Worm (Caenorhabditis elegans) whole organism, young adult: ENCODE measurements around the gene T04A8.7.

ENCODE experiments used
- B0336.3 ChIP-seq: fragments of 200-800 bp; sonication (Bioruptor generic); IDR thresholded peaks from 2 replicates; pipeline ENCODE4 v1.3.6; 2022; ENCODE audit warnings: missing genetic modification characterization, missing compliant biosample characterization
- C17E4.6 ChIP-seq: fragments of 200-800 bp; sonication (Bioruptor generic); IDR thresholded peaks from 2 replicates; pipeline ENCODE4 v1.3.6; 2022; ENCODE audit warnings: missing genetic modification reagents, missing genetic modification characterization, missing compliant biosample characterization
- F10E7.11 ChIP-seq: sonication (generic microtip); optimal IDR thresholded peaks from 2 replicates; lab custom pipeline; 2017; ENCODE audit warnings: mild to moderate bottlenecking, missing genetic modification characterization, moderate library complexity, missing compliant biosample characterization
- F22D6.2 ChIP-seq: sonication (generic microtip); optimal IDR thresholded peaks from 2 replicates; lab custom pipeline; 2016; ENCODE audit warnings: mild to moderate bottlenecking, missing genetic modification characterization, missing compliant biosample characterization
- F49E8.2 ChIP-seq: sonication (generic microtip); optimal IDR thresholded peaks from 3 replicates; lab custom pipeline; 2017; ENCODE audit warnings: missing genetic modification characterization, mild to moderate bottlenecking, missing compliant biosample characterization, antibody characterized with exemption, moderate library complexity; ENCODE audit not compliant: insufficient read depth
- F55B11.4 ChIP-seq: sonication (generic microtip); optimal IDR thresholded peaks from 2 replicates; lab custom pipeline; 2016; ENCODE audit warnings: missing compliant biosample characterization, missing genetic modification characterization, borderline replicate concordance; ENCODE audit not compliant: insufficient read depth
- Y67H2A.10 ChIP-seq: fragments of 200-800 bp; sonication (Bioruptor generic); conservative IDR thresholded peaks from 2 replicates; pipeline ENCODE4 v1.3.6; 2022; ENCODE audit warnings: missing genetic modification reagents, missing genetic modification characterization, missing compliant biosample characterization
- Y95B8A.8 ChIP-seq: fragments of 200-800 bp; sonication (Bioruptor generic); IDR thresholded peaks from 2 replicates; pipeline ENCODE4 v1.3.6; 2022; ENCODE audit warnings: missing genetic modification reagents, missing genetic modification characterization, missing compliant biosample characterization
- aptf-2 ChIP-seq: fragments of 200-800 bp; sonication (Bioruptor generic); conservative IDR thresholded peaks from 2 replicates; pipeline ENCODE4 v1.3.6; 2022; ENCODE audit warnings: missing genetic modification reagents, missing genetic modification characterization, missing compliant biosample characterization
- athp-1 ChIP-seq: sonication (generic microtip); optimal IDR thresholded peaks from 2 replicates; lab custom pipeline; 2017; ENCODE audit warnings: mild to moderate bottlenecking, missing genetic modification characterization, missing compliant biosample characterization
- attf-6 ChIP-seq: fragments of 200-800 bp; sonication (Bioruptor generic); IDR thresholded peaks from 2 replicates; pipeline ENCODE4 v1.3.6; 2022; ENCODE audit warnings: missing genetic modification reagents, missing genetic modification characterization, missing compliant biosample characterization
- bed-1 ChIP-seq: fragments of 200-800 bp; sonication (Bioruptor generic); IDR thresholded peaks from 2 replicates; pipeline ENCODE4 v1.3.6; 2022; ENCODE audit warnings: missing genetic modification reagents, missing genetic modification characterization, missing compliant biosample characterization
- bed-2 ChIP-seq: fragments of 200-800 bp; sonication (Bioruptor generic); IDR thresholded peaks from 2 replicates; pipeline ENCODE4 v1.3.6; 2022; ENCODE audit warnings: missing genetic modification reagents, missing genetic modification characterization, missing compliant biosample characterization
- ccch-3 ChIP-seq: fragments of 200-800 bp; sonication (Bioruptor generic); optimal IDR thresholded peaks from 2 replicates; lab custom pipeline; 2018; ENCODE audit warnings: mild to moderate bottlenecking, missing genetic modification characterization, missing compliant biosample characterization
- die-1 ChIP-seq: sonication (generic microtip); optimal IDR thresholded peaks from 2 replicates; lab custom pipeline; 2016; ENCODE audit warnings: missing genotype, mild to moderate bottlenecking, missing genetic modification characterization, missing compliant biosample characterization
- egl-18 ChIP-seq: fragments of 200-800 bp; sonication (Bioruptor generic); IDR thresholded peaks from 2 replicates; pipeline ENCODE4 v1.3.6; 2022; ENCODE audit warnings: missing genetic modification reagents, missing genetic modification characterization, missing compliant biosample characterization
- ekl-4 ChIP-seq: fragments of 200-800 bp; sonication (Bioruptor generic); IDR thresholded peaks from 2 replicates; pipeline ENCODE4 v1.3.6; 2022; ENCODE audit warnings: missing genetic modification reagents, missing genetic modification characterization, missing compliant biosample characterization
- him-1 ChIP-seq: sonication (generic microtip); optimal IDR thresholded peaks from 2 replicates; lab custom pipeline; 2016; ENCODE audit warnings: missing genotype, missing genetic modification reagents, missing genetic modification characterization, missing compliant biosample characterization
- hlh-26 ChIP-seq: fragments of 200-800 bp; sonication (Bioruptor generic); conservative IDR thresholded peaks from 2 replicates; pipeline ENCODE4 v1.3.6; 2022; ENCODE audit warnings: missing genetic modification reagents, missing genetic modification characterization, missing compliant biosample characterization
- hmg-1.2 ChIP-seq: fragments of 200-800 bp; sonication (Bioruptor generic); IDR thresholded peaks from 2 replicates; pipeline ENCODE4 v1.3.6; 2022; ENCODE audit warnings: missing genetic modification reagents, missing genetic modification characterization, missing compliant biosample characterization
- hmg-20 ChIP-seq: fragments of 200-800 bp; sonication (Bioruptor generic); IDR thresholded peaks from 2 replicates; pipeline ENCODE4 v1.3.6; 2022; ENCODE audit warnings: missing genetic modification reagents, missing genetic modification characterization, missing compliant biosample characterization
- let-526 ChIP-seq: fragments of 200-800 bp; sonication (Bioruptor generic); IDR thresholded peaks from 2 replicates; pipeline ENCODE4 v1.3.6; 2022; ENCODE audit warnings: missing genetic modification reagents, missing genetic modification characterization, missing compliant biosample characterization
- lin-35 ChIP-seq, 3 experiments: fragments of 150-350 bp in 2 of 3; sonication (generic microtip) in 1 of 3; optimal IDR thresholded peaks; 2 replicates each; lab custom pipeline; 2014 to 2018; ENCODE audit warnings: missing biosample characterization in 3 of 3, missing genetic modification characterization in 3 of 3, missing genetic modification reagents in 3 of 3
- lsy-27 ChIP-seq: sonication (generic microtip); optimal IDR thresholded peaks from 2 replicates; lab custom pipeline; 2017; ENCODE audit warnings: missing genetic modification characterization, mild to moderate bottlenecking, missing compliant biosample characterization, antibody characterized with exemption, missing genotype, borderline replicate concordance; ENCODE audit not compliant: insufficient read depth
- madf-3 ChIP-seq: fragments of 200-800 bp; sonication (Bioruptor generic); IDR thresholded peaks from 2 replicates; pipeline ENCODE4 v1.3.6; 2022; ENCODE audit warnings: missing genetic modification reagents, missing genetic modification characterization, missing compliant biosample characterization
- mel-28 ChIP-seq: sonication (generic microtip); optimal IDR thresholded peaks from 2 replicates; lab custom pipeline; 2016; ENCODE audit warnings: borderline replicate concordance, mild to moderate bottlenecking, missing genetic modification characterization, missing compliant biosample characterization
- nfya-1 ChIP-seq: sonication (generic microtip); optimal IDR thresholded peaks from 2 replicates; lab custom pipeline; 2017; ENCODE audit warnings: antibody characterized with exemption, missing compliant biosample characterization, missing genetic modification characterization, borderline replicate concordance; ENCODE audit not compliant: insufficient read depth
- nfya-2 ChIP-seq: fragments of 200-800 bp; sonication (Bioruptor generic); IDR thresholded peaks from 2 replicates; pipeline ENCODE4 v1.3.6; 2022; ENCODE audit warnings: missing genetic modification reagents, missing genetic modification characterization, missing compliant biosample characterization
- nfyb-1 ChIP-seq: fragments of 200-800 bp; sonication (Bioruptor generic); IDR thresholded peaks from 2 replicates; pipeline ENCODE4 v1.3.6; 2022; ENCODE audit warnings: missing genetic modification reagents, missing genetic modification characterization, missing compliant biosample characterization
- nhr-120 ChIP-seq: fragments of 200-800 bp; sonication (Bioruptor generic); IDR thresholded peaks from 2 replicates; pipeline ENCODE4 v1.3.6; 2022; ENCODE audit warnings: missing genetic modification characterization, missing compliant biosample characterization
- nhr-27 ChIP-seq: fragments of 200-800 bp; sonication (Bioruptor generic); optimal IDR thresholded peaks from 2 replicates; lab custom pipeline; 2018; ENCODE audit warnings: mild to moderate bottlenecking, missing genetic modification characterization, moderate library complexity, missing compliant biosample characterization
- nhr-80 ChIP-seq: sonication (generic microtip); optimal IDR thresholded peaks from 2 replicates; lab custom pipeline; 2016; ENCODE audit warnings: missing genetic modification characterization, missing compliant biosample characterization
- pbrm-1 ChIP-seq: fragments of 200-800 bp; sonication (Bioruptor generic); IDR thresholded peaks from 2 replicates; pipeline ENCODE4 v1.3.6; 2022; ENCODE audit warnings: missing genetic modification reagents, missing genetic modification characterization, missing compliant biosample characterization
- rpc-1 ChIP-seq, 2 experiments: fragments of 150-350 bp in 1 of 2; sonication (generic microtip) in 1 of 2; optimal IDR thresholded peaks; 2 replicates each; lab custom pipeline; 2014 to 2018; ENCODE audit warnings: missing biosample characterization in 1 of 2, missing genetic modification characterization in 1 of 2, missing genetic modification reagents in 1 of 2, missing genotype in 1 of 2
- sdz-38 ChIP-seq: sonication (generic microtip); optimal IDR thresholded peaks from 2 replicates; lab custom pipeline; 2016; ENCODE audit warnings: missing genotype, missing genetic modification characterization, missing compliant biosample characterization
- snpc-4 ChIP-seq, 5 experiments: fragments of 150-350 bp in 1 of 5; sonication (generic microtip) in 4 of 5; optimal IDR thresholded peaks; 2 replicates each; lab custom pipeline; 2014 to 2018; ENCODE audit warnings: missing genetic modification characterization in 5 of 5, missing biosample characterization in 3 of 5, antibody characterized with exemption in 2 of 5, mild to moderate bottlenecking in 2 of 5, missing compliant biosample characterization in 2 of 5, missing genotype in 2 of 5, moderate library complexity in 2 of 5, missing genetic modification reagents in 1 of 5
- sptf-2 ChIP-seq: fragments of 200-800 bp; sonication (Bioruptor generic); optimal IDR thresholded peaks from 2 replicates; lab custom pipeline; 2018; ENCODE audit warnings: mild to moderate bottlenecking, missing genetic modification characterization, missing compliant biosample characterization
- tlf-1 ChIP-seq: fragments of 200-800 bp; sonication (Bioruptor generic); optimal IDR thresholded peaks from 2 replicates; lab custom pipeline; 2018; ENCODE audit warnings: mild to moderate bottlenecking, missing genetic modification characterization, missing compliant biosample characterization
- unc-62 ChIP-seq: fragments of 150-350 bp; optimal IDR thresholded peaks from 2 replicates; lab custom pipeline; 2014; ENCODE audit warnings: missing biosample characterization, missing genetic modification reagents, missing genetic modification characterization
- zfh-2 ChIP-seq: fragments of 200-800 bp; sonication (Bioruptor generic); conservative IDR thresholded peaks from 2 replicates; pipeline ENCODE4 v1.3.6; 2022; ENCODE audit warnings: missing genetic modification reagents, missing genetic modification characterization, missing compliant biosample characterization
- zim-3 ChIP-seq: sonication (generic microtip); optimal IDR thresholded peaks from 2 replicates; lab custom pipeline; 2017; ENCODE audit warnings: mild to moderate bottlenecking, missing genetic modification characterization, moderate library complexity, missing compliant biosample characterization
- ztf-22 ChIP-seq: fragments of 200-800 bp; sonication (Bioruptor generic); optimal IDR thresholded peaks from 2 replicates; lab custom pipeline; 2018; ENCODE audit warnings: mild to moderate bottlenecking, missing genetic modification characterization, moderate library complexity, missing compliant biosample characterization
- ztf-6 ChIP-seq: fragments of 200-800 bp; sonication (Bioruptor generic); IDR thresholded peaks from 2 replicates; pipeline ENCODE4 v1.3.6; 2022; ENCODE audit warnings: missing genetic modification reagents, missing genetic modification characterization, missing compliant biosample characterization

Gene T04A8.7

ce11 chrIII:4649363-4649768 lies 45.8 kb upstream of the T04A8.7 start (continued):
- no peak; the same call in 1 of the 2 replicates for TF ChIP-seq C17E4.6 (GFP tag; lab: Robert Waterston, UW)
- TF ChIP-seq zim-3 (tag; lab: Kevin White, UChicago), result no peak
- TF ChIP-seq nhr-27 (tag; lab: Kevin White, UChicago), result peak; percentile 50

- TF ChIP-seq C17E4.6 (GFP tag; lab: Robert Waterston, UW), result no peak
- no peak for TF ChIP-seq hlh-26 (GFP tag; lab: Robert Waterston, UW)
- no peak for TF ChIP-seq F10E7.11
- 0 out of 2 replicates have a peak, but pooled peaks have one; percentile 59 for TF ChIP-seq aptf-2
- TF ChIP-seq him-1, result peak; percentile 54
- no peak for TF ChIP-seq F55B11.4 (tag; lab: Kevin White, UChicago)
- TF ChIP-seq bed-2 (GFP tag; lab: Robert Waterston, UW), result no peak
- TF ChIP-seq F22D6.2, result no peak
- TF ChIP-seq zfh-2 (GFP tag; lab: Robert Waterston, UW), result no peak
- TF ChIP-seq nfyb-1 (GFP tag; lab: Robert Waterston, UW), result no peak
- no peak for TF ChIP-seq tlf-1 (GFP tag; lab: Kevin White, UChicago)
- no peak for TF ChIP-seq nfya-1
- TF ChIP-seq egl-18 (GFP tag; lab: Robert Waterston, UW), result no peak
- TF ChIP-seq F49E8.2 (tag; lab: Kevin White, UChicago), result peak; percentile 87
- TF ChIP-seq ccch-3 (GFP tag; lab: Kevin White, UChicago), result no peak
- no peak for TF ChIP-seq lin-35 (GFP tag; optimal IDR thresholded peaks at IDR 0.05; lab: Kevin White, UChicago)
- TF ChIP-seq attf-6 (GFP tag; lab: Robert Waterston, UW), result no peak
- TF ChIP-seq ekl-4 (GFP tag; lab: Robert Waterston, UW), result 0 out of 2 replicates have a peak, but pooled peaks have one; percentile 58
- no peak for TF ChIP-seq ztf-6 (GFP tag; lab: Robert Waterston, UW)
- TF ChIP-seq athp-1 (tag; lab: Kevin White, UChicago), result no peak
- no peak for TF ChIP-seq rpc-1 (optimal IDR thresholded peaks at IDR 0.05; lab: Kevin White, UChicago)
- TF ChIP-seq rpc-1 (tag; optimal IDR thresholded peaks at IDR 0.05; lab: Kevin White, UChicago), result no peak
- TF ChIP-seq Y67H2A.10 (GFP tag; lab: Robert Waterston, UW), result no peak
- 0 out of 2 replicates have a peak, but pooled peaks have one; percentile 35 for TF ChIP-seq let-526 (GFP tag; lab: Robert Waterston, UW)
- TF ChIP-seq snpc-4 (GFP tag; optimal IDR thresholded peaks at IDR 0.05; lab: Kevin White, UChicago), result no peak
- no peak for TF ChIP-seq snpc-4 (tag; optimal IDR thresholded peaks at IDR 0.05; lab: Kevin White, UChicago)
- no peak for TF ChIP-seq ztf-22 (GFP tag; lab: Kevin White, UChicago)
- no peak for TF ChIP-seq hmg-20 (GFP tag; lab: Robert Waterston, UW)
- no peak for TF ChIP-seq sdz-38 (tag; lab: Kevin White, UChicago)
- TF ChIP-seq mel-28 (tag; lab: Kevin White, UChicago), result no peak
- TF ChIP-seq nfya-2, result no peak
- TF ChIP-seq sptf-2 (GFP tag; lab: Kevin White, UChicago), result no peak
- no peak for TF ChIP-seq B0336.3 (GFP tag; lab: Robert Waterston, UW)
- no peak for TF ChIP-seq lsy-27 (tag; lab: Kevin White, UChicago)
- 0 out of 2 replicates have a peak, but pooled peaks have one; percentile 2 for TF ChIP-seq madf-3 (GFP tag; lab: Robert Waterston, UW)
- TF ChIP-seq pbrm-1 (GFP tag; lab: Robert Waterston, UW), result no peak
- TF ChIP-seq Y95B8A.8 (GFP tag; lab: Robert Waterston, UW), result no peak
- TF ChIP-seq nhr-27 (tag; lab: Kevin White, UChicago), result no peak
- no peak for TF ChIP-seq nhr-120 (GFP tag; lab: Robert Waterston, UW)
- no peak for TF ChIP-seq die-1 (tag; lab: Kevin White, UChicago)
- TF ChIP-seq unc-62, result no peak
- TF ChIP-seq bed-1, result no peak
- peak; percentile 17; the same call in 1 of the 2 replicates for TF ChIP-seq hmg-1.2 (GFP tag; lab: Robert Waterston, UW)
- peak; percentile 31 for TF ChIP-seq nhr-80 (tag; lab: Kevin White, UChicago)
Observed at ce11 chrIII:4649811-4650544, 45.2 kb upstream of the T04A8.7 start, which contains the start of gene ppm-2. TSS of gene ppm-2 (plus strand) at chrIII:4650494.
